Worm (Caenorhabditis elegans): Measurements from ENCODE around the gene magi-1.

ce11 chrIV:11755003-11755402 is 40.2 kb downstream of the magi-1 start, which contains the start of gene T12A7.10:
- no peak for TF ChIP-seq him-1 (tag; optimal IDR thresholded peaks at IDR 0.05)
- TF ChIP-seq W03F9.2 (tag; optimal IDR thresholded peaks at IDR 0.05) = no peak

Measured in whole organism, L4/young adult.